Worm (Caenorhabditis elegans) whole organism, young adult: ENCODE results near the gene Y38C1BA.4.

Experiments used
- C17E4.6 ChIP-seq: fragments of 200-800 bp; sonication (Bioruptor generic); IDR thresholded peaks from 2 replicates; pipeline ENCODE4 v1.3.6; 2022; ENCODE audit warnings: missing genetic modification reagents, missing genetic modification characterization, missing compliant biosample characterization
- F23B12.7 ChIP-seq: sonication (generic microtip); optimal IDR thresholded peaks from 2 replicates; lab custom pipeline; 2017; ENCODE audit warnings: missing genetic modification characterization, mild to moderate bottlenecking, missing compliant biosample characterization, antibody characterized with exemption, moderate library complexity; ENCODE audit not compliant: insufficient read depth
- attf-5 ChIP-seq: fragments of 200-800 bp; sonication (Bioruptor generic); optimal IDR thresholded peaks from 2 replicates; lab custom pipeline; 2018; ENCODE audit warnings: mild to moderate bottlenecking, missing genetic modification characterization, missing compliant biosample characterization
- cebp-2 ChIP-seq: fragments of 200-800 bp; sonication (Bioruptor generic); IDR thresholded peaks from 2 replicates; pipeline ENCODE4 v1.3.6; 2022; ENCODE audit warnings: missing genetic modification characterization, missing compliant biosample characterization
- efl-1 ChIP-seq: fragments of 150-350 bp; optimal IDR thresholded peaks from 2 replicates; lab custom pipeline; 2014; ENCODE audit warnings: missing biosample characterization, missing genetic modification reagents, missing genetic modification characterization
- lin-26 ChIP-seq: fragments of 200-800 bp; sonication (Bioruptor generic); IDR thresholded peaks from 2 replicates; pipeline ENCODE4 v1.3.6; 2022; ENCODE audit warnings: missing genetic modification reagents, missing genetic modification characterization, missing compliant biosample characterization
- lsl-1 ChIP-seq: fragments of 200-800 bp; sonication (Bioruptor generic); optimal IDR thresholded peaks from 2 replicates; lab custom pipeline; 2018; ENCODE audit warnings: mild to moderate bottlenecking, missing genetic modification characterization, moderate library complexity, missing compliant biosample characterization
- nfya-2 ChIP-seq: fragments of 200-800 bp; sonication (Bioruptor generic); IDR thresholded peaks from 2 replicates; pipeline ENCODE4 v1.3.6; 2022; ENCODE audit warnings: missing genetic modification reagents, missing genetic modification characterization, missing compliant biosample characterization
- pbrm-1 ChIP-seq: fragments of 200-800 bp; sonication (Bioruptor generic); IDR thresholded peaks from 2 replicates; pipeline ENCODE4 v1.3.6; 2022; ENCODE audit warnings: missing genetic modification reagents, missing genetic modification characterization, missing compliant biosample characterization
- snpc-4 ChIP-seq, 5 experiments: fragments of 150-350 bp in 1 of 5; sonication (generic microtip) in 4 of 5; optimal IDR thresholded peaks; 2 replicates each; lab custom pipeline; 2014 to 2018; ENCODE audit warnings: missing genetic modification characterization in 5 of 5, missing biosample characterization in 3 of 5, antibody characterized with exemption in 2 of 5, mild to moderate bottlenecking in 2 of 5, missing compliant biosample characterization in 2 of 5, missing genotype in 2 of 5, moderate library complexity in 2 of 5, missing genetic modification reagents in 1 of 5
- unc-130 ChIP-seq: sonication (generic microtip); optimal IDR thresholded peaks from 2 replicates; lab custom pipeline; 2016; ENCODE audit warnings: missing genetic modification reagents, missing genetic modification characterization, missing compliant biosample characterization

ce11 chrIV:1847912-1848311 lies 26.3 kb downstream of the Y38C1BA.4 start, which contains the start of gene egl-4:
- no peak for TF ChIP-seq lsl-1 (GFP tag; lab: Kevin White, UChicago)
- no peak for TF ChIP-seq F23B12.7
- no peak for TF ChIP-seq snpc-4 (GFP tag; optimal IDR thresholded peaks at IDR 0.05; lab: Kevin White, UChicago)
- no peak for TF ChIP-seq snpc-4 (tag; optimal IDR thresholded peaks at IDR 0.05; lab: Kevin White, UChicago)
- no peak for TF ChIP-seq lin-26 (GFP tag; lab: Robert Waterston, UW)
- TF ChIP-seq pbrm-1 (GFP tag; lab: Robert Waterston, UW) = no peak
- TF ChIP-seq unc-130 (GFP tag; lab: Kevin White, UChicago) = no peak
- no peak for TF ChIP-seq cebp-2 (GFP tag; lab: Robert Waterston, UW)
- no peak for TF ChIP-seq attf-5 (GFP tag; lab: Kevin White, UChicago)
- no peak for TF ChIP-seq efl-1
- no peak for TF ChIP-seq nfya-2 (GFP tag; lab: Robert Waterston, UW)
- TF ChIP-seq C17E4.6 = no peak
